Fruit fly (Drosophila melanogaster) whole organism, embryonic: ENCODE data around the gene CG1309.

Experiments used
- Blimp-1 ChIP-seq: fragments of 200-800 bp; sonication (Bioruptor generic); optimal IDR thresholded peaks from 3 replicates; lab custom pipeline; 2018; ENCODE audit warnings: missing biosample characterization, missing genetic modification characterization, mild to moderate bottlenecking, moderate library complexity, missing genetic modification reagents
- CG10431 ChIP-seq: fragments of 200-800 bp; sonication (Bioruptor generic); optimal IDR thresholded peaks from 3 replicates; lab custom pipeline; 2018; ENCODE audit warnings: missing biosample characterization, mild to moderate bottlenecking, missing genetic modification characterization
- CG10654 ChIP-seq: fragments of 200-800 bp; sonication (Bioruptor generic); optimal IDR thresholded peaks from 2 replicates; lab custom pipeline; 2016; ENCODE audit warnings: missing biosample characterization, missing genetic modification characterization
- CG11696 ChIP-seq: fragments of 200-800 bp; sonication (Bioruptor generic); IDR thresholded peaks from 2 replicates; pipeline ENCODE4 v1.3.6; 2022; ENCODE audit warnings: missing biosample characterization, missing genetic modification characterization
- CG14965 ChIP-seq: fragments of 200-800 bp; sonication (Bioruptor generic); optimal IDR thresholded peaks from 2 replicates; lab custom pipeline; 2016; ENCODE audit warnings: missing biosample characterization, missing genetic modification characterization, borderline replicate concordance
- CG15514 ChIP-seq: fragments of 200-800 bp; sonication (Bioruptor generic); optimal IDR thresholded peaks from 3 replicates; lab custom pipeline; 2017; ENCODE audit warnings: missing biosample characterization, missing genetic modification characterization, mild to moderate bottlenecking, moderate library complexity, missing genetic modification reagents
- CG1602 ChIP-seq: fragments of 200-800 bp; sonication (Bioruptor generic); optimal IDR thresholded peaks from 3 replicates; lab custom pipeline; 2016; ENCODE audit warnings: missing biosample characterization, missing genetic modification characterization
- CG16815 ChIP-seq: fragments of 200-800 bp; sonication (Bioruptor generic); optimal IDR thresholded peaks from 3 replicates; lab custom pipeline; 2017; ENCODE audit warnings: missing biosample characterization, mild to moderate bottlenecking, missing genetic modification characterization
- CG17385 ChIP-seq: fragments of 200-800 bp; sonication (Bioruptor generic); optimal IDR thresholded peaks from 3 replicates; lab custom pipeline; 2018; ENCODE audit warnings: missing biosample characterization, mild to moderate bottlenecking, missing genetic modification characterization
- CG18764 ChIP-seq: fragments of 200-800 bp; sonication (Bioruptor generic); optimal IDR thresholded peaks from 3 replicates; lab custom pipeline; 2016; ENCODE audit warnings: missing biosample characterization, missing genetic modification characterization
- CG2712 ChIP-seq: fragments of 200-800 bp; optimal IDR thresholded peaks from 3 replicates; lab custom pipeline; 2019; ENCODE audit warnings: missing biosample characterization, mild to moderate bottlenecking, missing genetic modification characterization, moderate library complexity
- CG33557 ChIP-seq: fragments of 200-800 bp; sonication (Bioruptor generic); optimal IDR thresholded peaks from 2 replicates; lab custom pipeline; 2019; ENCODE audit warnings: missing biosample characterization, mild to moderate bottlenecking, missing genetic modification characterization, moderate library complexity
- CG3995 ChIP-seq: fragments of 200-800 bp; sonication (Bioruptor generic); optimal IDR thresholded peaks from 3 replicates; lab custom pipeline; 2016; ENCODE audit warnings: missing biosample characterization, missing genetic modification characterization
- CG4404 ChIP-seq: fragments of 200-800 bp; sonication (Bioruptor generic); IDR thresholded peaks from 2 replicates; pipeline ENCODE4 v1.3.6; 2022; ENCODE audit warnings: missing biosample characterization, missing genetic modification characterization
- CG4424 ChIP-seq: fragments of 200-800 bp; sonication (Bioruptor generic); optimal IDR thresholded peaks from 3 replicates; lab custom pipeline; 2016; ENCODE audit warnings: missing biosample characterization, missing genetic modification characterization
- CG4854 ChIP-seq: fragments of 200-800 bp; sonication (Bioruptor generic); optimal IDR thresholded peaks from 2 replicates; lab custom pipeline; 2016; ENCODE audit warnings: missing biosample characterization, missing genetic modification characterization, inconsistent platforms
- CG7745 ChIP-seq: fragments of 200-800 bp; sonication (Bioruptor generic); optimal IDR thresholded peaks from 2 replicates; lab custom pipeline; 2018; ENCODE audit warnings: missing biosample characterization, mild to moderate bottlenecking, missing genetic modification characterization, moderate library complexity
- CG7786 ChIP-seq: fragments of 200-800 bp; sonication (Bioruptor generic); optimal IDR thresholded peaks from 2 replicates; lab custom pipeline; 2016; ENCODE audit warnings: missing biosample characterization, missing genetic modification characterization
- CG8478 ChIP-seq: fragments of >200 bp; optimal IDR thresholded peaks from 2 replicates; lab custom pipeline; 2018
- CG8765 ChIP-seq: fragments of 200-800 bp; sonication (Bioruptor generic); IDR thresholded peaks from 2 replicates; pipeline ENCODE4 v1.3.6; 2022; ENCODE audit warnings: missing biosample characterization, missing genetic modification characterization
- D19A ChIP-seq: fragments of 200-800 bp; optimal IDR thresholded peaks from 3 replicates; lab custom pipeline; 2019; ENCODE audit warnings: missing biosample characterization, mild to moderate bottlenecking, missing genetic modification characterization, moderate library complexity
- Dad ChIP-seq: fragments of 200-800 bp; sonication (Bioruptor generic); optimal IDR thresholded peaks from 3 replicates; lab custom pipeline; 2016; ENCODE audit warnings: missing biosample characterization, missing genetic modification characterization
- Doc2 ChIP-seq: fragments of 200-800 bp; sonication (Bioruptor generic); IDR thresholded peaks from 2 replicates; pipeline ENCODE4 v1.3.6; 2022; ENCODE audit warnings: missing biosample characterization, missing genetic modification characterization
- E2f1 ChIP-seq: fragments of 200-800 bp; sonication (Bioruptor generic); IDR thresholded peaks from 2 replicates; pipeline ENCODE4 v1.3.6; 2022; ENCODE audit warnings: missing biosample characterization, missing genetic modification characterization
- E2f2 ChIP-seq: fragments of 200-800 bp; sonication (Bioruptor generic); IDR thresholded peaks from 2 replicates; pipeline ENCODE4 v1.3.6; 2022; ENCODE audit warnings: missing biosample characterization, missing genetic modification characterization
- Gug ChIP-seq: fragments of 200-800 bp; sonication (Bioruptor generic); IDR thresholded peaks from 4 replicates; pipeline ENCODE4 v1.3.6; 2022; ENCODE audit warnings: missing biosample characterization, missing genetic modification characterization
- Hr3 ChIP-seq: fragments of 200-800 bp; sonication (Bioruptor generic); optimal IDR thresholded peaks from 3 replicates; lab custom pipeline; 2016; ENCODE audit warnings: missing biosample characterization, missing genetic modification characterization
- Jarid2 ChIP-seq: fragments of 200-800 bp; sonication (Bioruptor generic); optimal IDR thresholded peaks from 3 replicates; lab custom pipeline; 2017; ENCODE audit warnings: mild to moderate bottlenecking, missing biosample characterization, missing genetic modification reagents, missing genetic modification characterization
- Nf-YA ChIP-seq: fragments of 200-800 bp; sonication (Bioruptor generic); IDR thresholded peaks from 2 replicates; pipeline ENCODE4 v1.3.6; 2022; ENCODE audit warnings: missing biosample characterization, missing genetic modification characterization
- Oli ChIP-seq: fragments of 200-800 bp; sonication (Bioruptor generic); optimal IDR thresholded peaks from 2 replicates; lab custom pipeline; 2018; ENCODE audit warnings: missing biosample characterization, mild to moderate bottlenecking, missing genetic modification characterization, moderate library complexity
- Xrp1 ChIP-seq: fragments of 200-800 bp; sonication (Bioruptor generic); IDR thresholded peaks from 2 replicates; pipeline ENCODE4 v1.3.6; 2022; ENCODE audit warnings: missing biosample characterization, missing genetic modification characterization
- amos ChIP-seq: fragments of 200-800 bp; sonication (Bioruptor generic); IDR thresholded peaks from 2 replicates; pipeline ENCODE4 v1.3.6; 2022; ENCODE audit warnings: missing biosample characterization, missing genetic modification characterization; ENCODE audit not compliant: partially characterized antibody
- aop ChIP-seq: fragments of 200-800 bp; sonication (Bioruptor generic); IDR thresholded peaks from 2 replicates; pipeline ENCODE4 v1.3.6; 2022; ENCODE audit warnings: missing biosample characterization, missing genetic modification characterization
- ash1 ChIP-seq: fragments of 200-800 bp; sonication (Bioruptor generic); optimal IDR thresholded peaks from 2 replicates; lab custom pipeline; 2018; ENCODE audit warnings: missing biosample characterization, mild to moderate bottlenecking, missing genetic modification characterization
- bigmax ChIP-seq: fragments of 200-800 bp; sonication (Bioruptor generic); optimal IDR thresholded peaks from 2 replicates; lab custom pipeline; 2018; ENCODE audit warnings: missing biosample characterization, mild to moderate bottlenecking, missing genetic modification characterization
- crol ChIP-seq: fragments of 200-800 bp; sonication (Bioruptor generic); IDR thresholded peaks from 2 replicates; pipeline ENCODE4 v1.3.6; 2022; ENCODE audit warnings: missing biosample characterization, missing genetic modification characterization
- dan ChIP-seq: fragments of 200-800 bp; sonication (Bioruptor generic); IDR thresholded peaks from 2 replicates; pipeline ENCODE4 v1.3.6; 2022; ENCODE audit warnings: missing biosample characterization, missing genetic modification characterization
- emc ChIP-seq: fragments of 200-800 bp; sonication (Bioruptor generic); optimal IDR thresholded peaks from 2 replicates; lab custom pipeline; 2016; ENCODE audit warnings: missing biosample characterization, missing genetic modification characterization
- hbn ChIP-seq: fragments of 200-800 bp; sonication (Bioruptor generic); IDR thresholded peaks from 2 replicates; pipeline ENCODE4 v1.3.6; 2022; ENCODE audit warnings: missing biosample characterization, missing genetic modification characterization; ENCODE audit not compliant: partially characterized antibody
- jigr1 ChIP-seq: fragments of 200-800 bp; sonication (Bioruptor generic); IDR thresholded peaks from 3 replicates; pipeline ENCODE4 v1.3.6; 2022; ENCODE audit warnings: missing biosample characterization, missing genetic modification characterization
- kay ChIP-seq: fragments of 200-800 bp; sonication (Bioruptor generic); optimal IDR thresholded peaks from 2 replicates; lab custom pipeline; 2016; ENCODE audit warnings: missing biosample characterization, missing genetic modification characterization
- knrl ChIP-seq: fragments of 200-800 bp; sonication (Bioruptor generic); IDR thresholded peaks from 3 replicates; pipeline ENCODE4 v1.3.6; 2022; ENCODE audit warnings: missing biosample characterization, missing genetic modification characterization; ENCODE audit not compliant: partially characterized antibody
- mam ChIP-seq: fragments of 200-800 bp; sonication (Bioruptor generic); optimal IDR thresholded peaks from 3 replicates; lab custom pipeline; 2016; ENCODE audit warnings: missing biosample characterization, missing genetic modification characterization
- nerfin-1 ChIP-seq: fragments of 200-800 bp; sonication (Bioruptor generic); optimal IDR thresholded peaks from 3 replicates; lab custom pipeline; 2019; ENCODE audit warnings: missing biosample characterization, mild to moderate bottlenecking, missing genetic modification characterization, moderate library complexity
- onecut ChIP-seq: fragments of 200-800 bp; sonication (Bioruptor generic); IDR thresholded peaks from 2 replicates; pipeline ENCODE4 v1.3.6; 2022; ENCODE audit warnings: missing biosample characterization, missing genetic modification characterization
- prd ChIP-seq, 3 experiments: fragments of >200 bp in 2 of 3; fragments of 200-800 bp in 1 of 3; sonication (Bioruptor generic) in 1 of 3; optimal IDR thresholded peaks in 2 of 3; IDR thresholded peaks in 1 of 3; 2 replicates in 2 of 3; 3 replicates in 1 of 3; pipeline versions ENCODE4 v1.3.6 to Lab custom; 2017 to 2022; ENCODE audit warnings: missing biosample characterization in 1 of 3, missing genetic modification characterization in 1 of 3
- sisA ChIP-seq: fragments of 200-800 bp; sonication (Bioruptor generic); IDR thresholded peaks from 2 replicates; pipeline ENCODE4 v1.3.6; 2022; ENCODE audit warnings: missing biosample characterization, missing genetic modification characterization
- stc ChIP-seq: fragments of 200-800 bp; sonication (Bioruptor generic); IDR thresholded peaks from 2 replicates; pipeline ENCODE4 v1.3.6; 2022; ENCODE audit warnings: missing biosample characterization, missing genetic modification characterization
- sug ChIP-seq: fragments of 200-800 bp; optimal IDR thresholded peaks from 2 replicates; lab custom pipeline; 2019; ENCODE audit warnings: missing biosample characterization, mild to moderate bottlenecking, missing genetic modification characterization, moderate library complexity
- tio ChIP-seq: fragments of 200-800 bp; sonication (Bioruptor generic); optimal IDR thresholded peaks from 2 replicates; lab custom pipeline; 2017; ENCODE audit warnings: missing biosample characterization, missing genetic modification characterization, inconsistent platforms
- wor ChIP-seq: fragments of 200-800 bp; sonication (Bioruptor generic); IDR thresholded peaks from 2 replicates; pipeline ENCODE4 v1.3.6; 2022; ENCODE audit warnings: missing biosample characterization, missing genetic modification characterization

Gene CG1309

DNA sequence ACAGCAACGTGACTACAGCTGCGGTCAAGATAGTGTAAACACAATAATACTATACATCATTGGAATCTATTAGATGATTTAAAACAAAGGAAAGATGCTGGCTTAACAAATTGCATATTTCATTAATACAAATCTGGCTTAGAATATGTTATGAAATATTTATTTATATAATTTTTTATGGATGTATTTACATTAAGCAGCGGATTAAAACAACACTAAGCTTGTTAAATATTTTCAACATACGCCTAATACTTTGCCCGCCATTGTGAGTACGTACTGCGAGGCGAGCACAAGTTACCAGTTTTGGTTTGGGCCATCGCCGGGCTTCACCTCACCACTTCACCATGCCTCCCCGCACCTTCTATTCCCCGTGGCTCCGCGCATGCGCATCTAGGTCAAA, 10.7 kb downstream of the CG1309 start (continued):
- TF ChIP-seq tio = peak; percentile 27
- peak; percentile 15; the same call in 1 of the 2 replicates for TF ChIP-seq Nf-YA
- peak; percentile 25 for TF ChIP-seq CG3995
- TF ChIP-seq CG4424 (GFP tag; lab: Kevin White, UChicago) = peak; percentile 48
- no peak for TF ChIP-seq aop
- TF ChIP-seq jigr1 (GFP tag; lab: Robert Waterston, UW) = peak; percentile 43; the same call in 1 of the 3 replicates
- no peak for TF ChIP-seq knrl (GFP tag; lab: Robert Waterston, UW)
- peak; percentile 38; the same call in 1 of the 2 replicates for TF ChIP-seq wor (GFP tag; lab: Robert Waterston, UW)
- peak; percentile 83 for TF ChIP-seq Oli (tag; lab: Kevin White, UChicago)
- TF ChIP-seq CG4404 (GFP tag; lab: Robert Waterston, UW) = peak; percentile 35; the same call in 1 of the 2 replicates
- no peak for TF ChIP-seq dan
- TF ChIP-seq emc (GFP tag; lab: Kevin White, UChicago) = no peak
- TF ChIP-seq bigmax (GFP tag; lab: Kevin White, UChicago) = no peak
- peak; percentile 69 for TF ChIP-seq nerfin-1 (tag; lab: Kevin White, UChicago)
- TF ChIP-seq CG4854 (GFP tag; lab: Kevin White, UChicago) = no peak
- peak; percentile 6 for TF ChIP-seq Jarid2 (GFP tag; lab: Kevin White, UChicago)
- peak; percentile 77 for TF ChIP-seq D19A
- TF ChIP-seq CG1602 (GFP tag; lab: Kevin White, UChicago) = peak; percentile 49
- TF ChIP-seq CG18764 (GFP tag; lab: Kevin White, UChicago) = peak; percentile 36
- TF ChIP-seq Gug (GFP tag; lab: Robert Waterston, UW) = 0 out of 4 replicates have a peak, but pooled peaks have one; percentile 8
- TF ChIP-seq amos (GFP tag; lab: Robert Waterston, UW) = no peak
- peak; percentile 31 for TF ChIP-seq CG16815 (GFP tag; lab: Kevin White, UChicago)
- peak; percentile 69 for TF ChIP-seq CG33557
- TF ChIP-seq CG2712 (tag; lab: Kevin White, UChicago) = peak; percentile 87
- no peak for TF ChIP-seq Doc2 (GFP tag; lab: Robert Waterston, UW)
- no peak for TF ChIP-seq CG7745 (tag; lab: Kevin White, UChicago)
- peak; percentile 66 for TF ChIP-seq CG10431 (GFP tag; lab: Kevin White, UChicago)
- TF ChIP-seq stc = peak; percentile 74
- TF ChIP-seq Xrp1 (GFP tag; lab: Robert Waterston, UW) = peak; percentile 81
- no peak for TF ChIP-seq CG14965 (GFP tag; lab: Kevin White, UChicago)
- TF ChIP-seq crol (GFP tag; lab: Robert Waterston, UW) = peak; percentile 75
- TF ChIP-seq CG7786 (GFP tag; lab: Kevin White, UChicago) = no peak
- TF ChIP-seq E2f2 (GFP tag; lab: Robert Waterston, UW) = peak; percentile 59
- no peak for TF ChIP-seq mam
- TF ChIP-seq E2f1 (GFP tag; lab: Robert Waterston, UW) = peak; percentile 50
- peak; percentile 66 for TF ChIP-seq Hr3
- peak; percentile 85 for TF ChIP-seq CG11696
- no peak for TF ChIP-seq prd (optimal IDR thresholded peaks at IDR 0.05; lab: Kevin White, UChicago)
- peak; percentile 66; the same call in 2 of the 3 replicates for TF ChIP-seq prd (GFP tag; IDR thresholded peaks at IDR 0.05; lab: Robert Waterston, UW)
- TF ChIP-seq CG8765 = no peak
- TF ChIP-seq onecut (GFP tag; lab: Robert Waterston, UW) = no peak
- no peak for TF ChIP-seq sug
- TF ChIP-seq CG10654 (GFP tag; lab: Kevin White, UChicago) = peak; percentile 50
- TF ChIP-seq CG17385 = peak; percentile 75
- TF ChIP-seq sisA = no peak; the same call in 1 of the 2 replicates
- TF ChIP-seq Blimp-1 (GFP tag; lab: Kevin White, UChicago) = peak; percentile 74
- TF ChIP-seq hbn (GFP tag; lab: Robert Waterston, UW) = no peak
- TF ChIP-seq CG15514 (GFP tag; lab: Kevin White, UChicago) = peak; percentile 20
- TF ChIP-seq ash1 (GFP tag; lab: Kevin White, UChicago) = no peak
- no peak for TF ChIP-seq Dad
- TF ChIP-seq CG8478 = no peak
- TF ChIP-seq kay (GFP tag; lab: Kevin White, UChicago) = no peak
